Worm (Caenorhabditis elegans): ENCODE measurements around the gene C17C3.9.

The C17C3.9 gene

DNA sequence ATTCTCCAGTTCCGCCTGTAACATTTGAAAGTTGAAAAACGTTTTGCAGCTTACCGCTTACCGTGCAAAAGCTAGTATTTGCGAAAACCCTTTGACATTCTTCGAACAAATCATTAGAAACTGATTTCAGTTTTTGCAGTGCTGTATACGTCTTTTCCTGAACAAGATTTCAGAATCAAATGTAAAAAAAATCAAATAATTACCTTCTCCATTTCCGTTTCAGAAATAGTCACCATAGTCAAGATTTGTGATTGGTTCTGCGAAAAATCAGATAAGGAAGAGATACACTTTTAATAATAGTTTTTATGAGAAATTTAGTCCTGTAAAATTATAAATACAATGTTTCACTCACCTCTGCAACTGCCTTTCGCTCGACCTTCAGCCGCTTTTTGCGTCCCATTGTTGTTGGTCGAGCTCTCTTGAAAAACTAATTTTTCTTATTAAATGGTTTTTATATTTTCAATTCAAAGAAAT, at the start of gene C17C3.9:
Gene C17C3.9, minus strand, starts transcription at position 424 of the 474 bp plus-strand sequence.
- no peak for TF ChIP-seq elt-3 (tag; optimal IDR thresholded peaks at IDR 0.05)

DNA sequence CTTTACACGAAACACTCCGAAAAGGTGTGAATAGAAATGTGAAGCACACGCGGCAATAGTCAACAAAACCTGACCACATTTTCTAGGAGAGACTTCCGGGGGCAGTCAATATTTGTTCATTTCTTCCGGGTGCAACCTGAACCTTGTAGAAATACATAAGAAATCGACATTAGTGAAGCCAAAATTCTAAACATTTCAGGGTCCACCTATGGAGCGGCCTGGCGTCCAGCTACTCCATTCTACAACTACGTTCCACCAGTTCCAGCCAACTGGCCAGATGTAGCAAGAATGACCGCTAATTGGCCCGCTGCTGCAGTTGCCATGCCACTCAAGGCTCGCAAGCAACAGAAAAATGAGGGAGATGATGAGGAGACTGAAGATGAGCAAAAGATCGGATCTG, 47.2 kb upstream of the C17C3.9 start:
- TF ChIP-seq mab-5 (tag; optimal IDR thresholded peaks at IDR 0.05) (no peak), elt-3 (tag; optimal IDR thresholded peaks at IDR 0.05) (no peak), pha-4 (tag; optimal IDR thresholded peaks at IDR 0.05) (peak; percentile 1)

DNA sequence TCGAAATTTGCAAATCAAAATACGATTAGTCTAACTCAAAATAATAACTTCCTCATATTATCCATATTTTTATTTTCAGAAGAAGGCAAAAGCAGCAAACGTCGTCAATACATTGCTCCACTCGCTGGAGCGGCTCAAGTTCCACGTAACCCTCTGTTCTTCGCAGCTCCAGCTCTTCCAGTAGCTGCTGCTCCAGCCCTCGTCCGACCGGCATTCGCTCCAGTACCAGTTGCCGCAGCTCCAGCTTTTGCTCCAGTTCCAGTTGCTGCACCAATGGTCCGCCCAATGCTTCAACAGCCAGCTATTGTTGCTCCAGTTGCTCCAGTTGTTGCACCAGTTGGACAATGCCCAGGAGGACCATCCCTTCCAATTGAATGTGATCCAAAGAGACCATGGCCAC, 46.6 kb upstream of the C17C3.9 start:
- TF ChIP-seq mab-5 (tag; optimal IDR thresholded peaks at IDR 0.05) (no peak), nhr-12 (tag; optimal IDR thresholded peaks at IDR 0.05) (no peak), ham-2 (GFP tag; optimal IDR thresholded peaks at IDR 0.05) (no peak), ceh-43 (GFP tag; optimal IDR thresholded peaks at IDR 0.05) (no peak), ces-1 (GFP tag; optimal IDR thresholded peaks at IDR 0.05) (no peak), ceh-83 (GFP tag; optimal IDR thresholded peaks at IDR 0.05) (no peak), lin-32 (GFP tag; optimal IDR thresholded peaks at IDR 0.05) (no peak), unc-62 (GFP tag; optimal IDR thresholded peaks at IDR 0.05) (no peak), M03D4.4 (tag; optimal IDR thresholded peaks at IDR 0.05) (no peak), elt-1 (tag; optimal IDR thresholded peaks at IDR 0.05; ENCODE audit: borderline replicate concordance, insufficient read depth) (no peak), pha-4 (tag; optimal IDR thresholded peaks at IDR 0.05) (no peak), ztf-11 (tag; optimal IDR thresholded peaks at IDR 0.05) (no peak), nhr-2 (tag; optimal IDR thresholded peaks at IDR 0.05) (no peak), lin-13 (tag; optimal IDR thresholded peaks at IDR 0.05) (no peak), cnd-1 (tag; optimal IDR thresholded peaks at IDR 0.05) (no peak), hlh-1 (tag; optimal IDR thresholded peaks at IDR 0.05) (no peak), sem-2 (GFP tag; optimal IDR thresholded peaks at IDR 0.05) (no peak)

- TF ChIP-seq cnd-1 (tag; optimal IDR thresholded peaks at IDR 0.05), result no peak
- TF ChIP-seq drap-1 (GFP tag; optimal IDR thresholded peaks at IDR 0.05), result no peak
- no peak for TF ChIP-seq bed-3 (GFP tag; optimal IDR thresholded peaks at IDR 0.05)
- no peak for TF ChIP-seq pha-4 (tag; optimal IDR thresholded peaks at IDR 0.05)
- TF ChIP-seq hlh-1 (tag; optimal IDR thresholded peaks at IDR 0.05), result no peak
- no peak for TF ChIP-seq unc-120 (tag; optimal IDR thresholded peaks at IDR 0.05; ENCODE audit: poor library complexity, severe bottlenecking)
- no peak for TF ChIP-seq elt-1 (tag; optimal IDR thresholded peaks at IDR 0.05; ENCODE audit: borderline replicate concordance, insufficient read depth)
- no peak for TF ChIP-seq blmp-1 (tag; optimal IDR thresholded peaks at IDR 0.05)
- no peak for TF ChIP-seq ztf-11 (tag; optimal IDR thresholded peaks at IDR 0.05)
- no peak for TF ChIP-seq nhr-12 (tag; optimal IDR thresholded peaks at IDR 0.05)
- TF ChIP-seq ham-2 (GFP tag; optimal IDR thresholded peaks at IDR 0.05), result no peak
- TF ChIP-seq mab-5 (tag; optimal IDR thresholded peaks at IDR 0.05), result no peak
- TF ChIP-seq nhr-76 (tag; optimal IDR thresholded peaks at IDR 0.05), result no peak
- no peak for TF ChIP-seq snpc-4 (tag; optimal IDR thresholded peaks at IDR 0.05)
- TF ChIP-seq unc-39 (tag; optimal IDR thresholded peaks at IDR 0.05), result no peak
- TF ChIP-seq lin-32 (GFP tag; optimal IDR thresholded peaks at IDR 0.05), result no peak
- no peak for TF ChIP-seq nhr-28 (tag; optimal IDR thresholded peaks at IDR 0.05)
These were observed 46.0 kb upstream of the C17C3.9 start, which contains the start of gene T25E4.1 for ce11 chrII:5578035-5578434. Gene T25E4.1 (plus strand): TSS chrII:5578335.

ce11 chrII:5577060-5577459, 45.0 kb upstream of the C17C3.9 start:
- TF ChIP-seq sptf-1 (tag; optimal IDR thresholded peaks at IDR 0.05) (peak; percentile 68), nhr-12 (tag; optimal IDR thresholded peaks at IDR 0.05) (no peak), unc-120 (tag; optimal IDR thresholded peaks at IDR 0.05; ENCODE audit: poor library complexity, severe bottlenecking) (peak; percentile 24), nhr-76 (tag; optimal IDR thresholded peaks at IDR 0.05) (no peak), lin-32 (GFP tag; optimal IDR thresholded peaks at IDR 0.05) (peak; percentile 28), ham-2 (GFP tag; optimal IDR thresholded peaks at IDR 0.05) (peak; percentile 50), drap-1 (GFP tag; optimal IDR thresholded peaks at IDR 0.05) (peak; percentile 58), flh-1 (GFP tag; optimal IDR thresholded peaks at IDR 0.05) (peak; percentile 19), sem-2 (GFP tag; optimal IDR thresholded peaks at IDR 0.05) (peak; percentile 21), elt-1 (tag; optimal IDR thresholded peaks at IDR 0.05; ENCODE audit: borderline replicate concordance, insufficient read depth) (no peak), lin-13 (tag; optimal IDR thresholded peaks at IDR 0.05) (no peak), tbx-8 (GFP tag; optimal IDR thresholded peaks at IDR 0.05) (no peak), mab-5 (tag; optimal IDR thresholded peaks at IDR 0.05) (no peak), cnd-1 (tag; optimal IDR thresholded peaks at IDR 0.05) (peak; percentile 48), ceh-83 (GFP tag; optimal IDR thresholded peaks at IDR 0.05) (peak; percentile 75), M03D4.4 (tag; optimal IDR thresholded peaks at IDR 0.05) (peak; percentile 70)
